Worm (Caenorhabditis elegans): ENCODE measurements around the gene F20D6.11.

- TF ChIP-seq unc-62 (GFP tag; optimal IDR thresholded peaks at IDR 0.05 in 1 of 2) (peak in 1 of 2 experiments; percentile 91), unc-62 (tag; optimal IDR thresholded peaks at IDR 0.05) (no peak), F10B5.3 (tag; optimal IDR thresholded peaks at IDR 0.05) (no peak), mdl-1 (tag; optimal IDR thresholded peaks at IDR 0.05) (no peak), T26A8.4 (GFP tag; IDR thresholded peaks at IDR 0.05) (no peak), lim-7 (GFP tag; IDR thresholded peaks at IDR 0.05) (no peak), ama-1 (optimal IDR thresholded peaks at IDR 0.05) (no peak)
These were observed 11.6 kb upstream of the F20D6.11 start for ce11 chrV:8210527-8210926.

Data from whole organism, L4 larva.